Fruit fly (Drosophila melanogaster): ENCODE data around the gene CG4593.
A peak's percentile ranks its signal among the peaks of the same experiment; 100 is the strongest.

Gene CG4593

DNA sequence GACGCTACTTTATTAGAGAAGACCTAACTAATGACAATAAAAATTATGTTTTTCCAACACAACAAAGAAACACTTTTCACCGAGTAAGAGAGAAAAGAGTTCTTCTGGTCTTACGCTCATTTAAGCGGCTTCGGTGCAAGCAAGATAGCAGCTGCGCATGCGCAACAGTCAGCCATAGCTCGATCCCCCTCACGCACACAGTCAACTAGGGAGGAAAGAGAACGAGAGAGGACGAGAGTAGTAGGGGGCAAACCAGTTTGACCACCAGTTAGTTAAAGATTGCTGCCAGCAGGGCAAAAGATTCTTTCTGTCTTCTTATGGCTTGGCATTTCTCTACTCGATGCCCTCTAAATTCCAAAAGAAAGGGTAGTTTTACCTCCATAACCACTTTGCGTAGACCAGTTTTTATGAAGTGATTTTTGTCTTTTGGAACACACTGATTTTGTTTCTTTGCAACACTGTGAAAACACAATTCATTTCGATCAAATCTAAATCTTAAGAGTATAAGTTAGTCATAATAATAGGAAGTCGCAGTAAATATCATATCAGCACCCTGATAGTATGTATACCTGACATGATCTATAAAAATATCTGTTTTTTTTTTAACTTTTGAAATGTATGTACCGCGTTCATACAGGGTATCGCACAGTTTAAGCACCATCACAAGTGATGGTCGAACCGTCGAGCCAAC is 13.1 kb upstream of the CG4593 start:
- TF ChIP-seq lz (GFP tag; optimal IDR thresholded peaks at IDR 0.05) (peak; percentile 6), eg (GFP tag; IDR thresholded peaks at IDR 0.05) (no peak), CG6276 (GFP tag; optimal IDR thresholded peaks at IDR 0.05) (peak; percentile 28), Sox15 (GFP tag; optimal IDR thresholded peaks at IDR 0.05) (no peak), spab (GFP tag; optimal IDR thresholded peaks at IDR 0.05) (peak; percentile 19), OdsH (GFP tag; optimal IDR thresholded peaks at IDR 0.05) (peak; percentile 37), Gug (GFP tag; IDR thresholded peaks at IDR 0.05) (no peak), Hr38 (GFP tag; optimal IDR thresholded peaks at IDR 0.05) (no peak), CG1621 (tag; optimal IDR thresholded peaks at IDR 0.05) (no peak), CG6808 (GFP tag; optimal IDR thresholded peaks at IDR 0.05) (peak; percentile 38), dsx (GFP tag; optimal IDR thresholded peaks at IDR 0.05; ENCODE audit: poor library complexity, severe bottlenecking) (peak; percentile 28), CG11902 (GFP tag; optimal IDR thresholded peaks at IDR 0.05) (no peak), CG8119 (GFP tag; IDR thresholded peaks at IDR 0.05) (no peak), CG34406 (GFP tag; optimal IDR thresholded peaks at IDR 0.05) (no peak), esn (GFP tag; optimal IDR thresholded peaks at IDR 0.05) (no peak), Eip93F (GFP tag; optimal IDR thresholded peaks at IDR 0.05) (no peak), Smox (GFP tag; optimal IDR thresholded peaks at IDR 0.05) (peak; percentile 42), salr (GFP tag; optimal IDR thresholded peaks at IDR 0.05) (peak in 1 of 2 experiments; percentile 59), CG9139 (GFP tag; optimal IDR thresholded peaks at IDR 0.05) (no peak), dac (GFP tag; optimal IDR thresholded peaks at IDR 0.05) (no peak), ss (GFP tag; optimal IDR thresholded peaks at IDR 0.05) (peak in 1 of 2 experiments; percentile 54), fd59A (GFP tag; optimal IDR thresholded peaks at IDR 0.05) (peak; percentile 34), Eip75B (GFP tag; optimal IDR thresholded peaks at IDR 0.05) (peak; percentile 53), CG31627 (GFP tag; optimal IDR thresholded peaks at IDR 0.05) (peak; percentile 29), CG3919 (GFP tag; optimal IDR thresholded peaks at IDR 0.05) (peak; percentile 29), achi (GFP tag; optimal IDR thresholded peaks at IDR 0.05) (peak; percentile 56), cyc (GFP tag; optimal IDR thresholded peaks at IDR 0.05) (peak; percentile 38), CG32006 (GFP tag; optimal IDR thresholded peaks at IDR 0.05) (peak; percentile 65), Ets21C (GFP tag; optimal IDR thresholded peaks at IDR 0.05) (no peak), topi (GFP tag; optimal IDR thresholded peaks at IDR 0.05) (no peak), CG3032 (tag; optimal IDR thresholded peaks at IDR 0.05) (no peak), Sox14 (GFP tag; optimal IDR thresholded peaks at IDR 0.05) (peak; percentile 35), CG11294 (GFP tag; IDR thresholded peaks at IDR 0.05) (no peak), Lpt (GFP tag; optimal IDR thresholded peaks at IDR 0.05) (no peak), svp (GFP tag) (no peak), CG8632 (GFP tag; optimal IDR thresholded peaks at IDR 0.05) (peak; percentile 34), CG7368 (GFP tag; optimal IDR thresholded peaks at IDR 0.05) (no peak), pdm3 (GFP tag; optimal IDR thresholded peaks at IDR 0.05) (peak; percentile 52), vri (GFP tag; optimal IDR thresholded peaks at IDR 0.05) (no peak), Met (GFP tag; optimal IDR thresholded peaks at IDR 0.05) (no peak), CG8319 (GFP tag; optimal IDR thresholded peaks at IDR 0.05) (no peak), CG15336 (GFP tag; IDR thresholded peaks at IDR 0.05) (no peak; the same call in 1 of the 2 replicates), CG4318 (GFP tag; optimal IDR thresholded peaks at IDR 0.05) (no peak), Blimp-1 (GFP tag; optimal IDR thresholded peaks at IDR 0.05) (no peak), CG6792 (GFP tag; optimal IDR thresholded peaks at IDR 0.05) (peak; percentile 28), Hr4 (GFP tag; optimal IDR thresholded peaks at IDR 0.05) (peak; percentile 49), CG16779 (tag; optimal IDR thresholded peaks at IDR 0.05) (no peak), Sox102F (GFP tag; optimal IDR thresholded peaks at IDR 0.05) (peak; percentile 40), Eip78C (GFP tag) (peak; percentile 81), Hr39 (GFP tag; optimal IDR thresholded peaks at IDR 0.05) (no peak), CG11762 (GFP tag; optimal IDR thresholded peaks at IDR 0.05; ENCODE audit: insufficient read depth) (no peak)

Data from whole organism, prepupa.